Worm (Caenorhabditis elegans) whole organism, midembryonic: ENCODE results near the gene B0252.5.

ENCODE experiments used
- T22C8.4 ChIP-seq: fragments of 200-800 bp; sonication (Bioruptor generic); IDR thresholded peaks from 2 replicates; pipeline ENCODE4 v1.3.6; 2022; ENCODE audit warnings: missing genetic modification characterization, missing compliant biosample characterization
- flt-1 ChIP-seq: fragments of 200-800 bp; sonication (Bioruptor generic); IDR thresholded peaks from 2 replicates; pipeline ENCODE4 v1.3.6; 2022; ENCODE audit warnings: missing genetic modification characterization, missing compliant biosample characterization
- med-1 ChIP-seq: sonication (generic microtip); optimal IDR thresholded peaks from 2 replicates; lab custom pipeline; 2017; ENCODE audit warnings: missing genetic modification characterization, mild to moderate bottlenecking, missing compliant biosample characterization, antibody characterized with exemption, missing genetic modification reagents; ENCODE audit not compliant: insufficient read depth
- tab-1 ChIP-seq: fragments of 200-800 bp; sonication (Bioruptor generic); IDR thresholded peaks from 2 replicates; pipeline ENCODE4 v1.3.6; 2022; ENCODE audit warnings: missing genetic modification characterization, missing compliant biosample characterization
- ztf-29 ChIP-seq: fragments of 200-800 bp; sonication (Bioruptor generic); IDR thresholded peaks from 2 replicates; pipeline ENCODE4 v1.3.6; 2022; ENCODE audit warnings: missing genetic modification reagents, missing genetic modification characterization, missing compliant biosample characterization

- TF ChIP-seq T22C8.4 (GFP tag; lab: Robert Waterston, UW) = no peak
- TF ChIP-seq med-1 (GFP tag; lab: Kevin White, UChicago) = no peak
- TF ChIP-seq ztf-29 (GFP tag; lab: Robert Waterston, UW) = no peak
- no peak for TF ChIP-seq flt-1
- no peak for TF ChIP-seq tab-1
These were observed 34.1 kb downstream of the B0252.5 start for ce11 chrII:6884568-6884967.
